Worm (Caenorhabditis elegans): ENCODE data around the gene npp-16.

Gene npp-16

DNA sequence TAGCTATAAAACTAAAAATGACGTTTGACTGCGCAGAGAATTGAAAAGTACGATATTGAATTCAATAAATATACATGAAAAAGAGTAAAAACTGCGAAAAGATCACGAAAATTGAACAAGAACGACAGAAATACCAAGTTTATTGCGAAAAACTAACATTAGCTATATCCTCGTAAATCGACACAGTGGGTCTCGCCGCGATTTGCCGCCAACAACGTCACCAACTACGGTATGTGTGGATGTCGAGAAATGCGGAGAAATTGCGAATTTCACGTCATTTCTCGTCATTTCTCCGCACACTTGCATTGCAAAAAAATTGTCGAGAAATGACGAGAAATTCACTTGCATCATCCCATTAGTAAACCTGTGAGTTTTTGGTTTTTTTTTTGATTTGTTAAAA, 24.3 kb downstream of the npp-16 start:
- TF ChIP-seq C04F5.9 (tag; optimal IDR thresholded peaks at IDR 0.05): peak; percentile 97
- TF ChIP-seq lsy-2 (tag; optimal IDR thresholded peaks at IDR 0.05): peak in 1 of 2 experiments; percentile 27

DNA sequence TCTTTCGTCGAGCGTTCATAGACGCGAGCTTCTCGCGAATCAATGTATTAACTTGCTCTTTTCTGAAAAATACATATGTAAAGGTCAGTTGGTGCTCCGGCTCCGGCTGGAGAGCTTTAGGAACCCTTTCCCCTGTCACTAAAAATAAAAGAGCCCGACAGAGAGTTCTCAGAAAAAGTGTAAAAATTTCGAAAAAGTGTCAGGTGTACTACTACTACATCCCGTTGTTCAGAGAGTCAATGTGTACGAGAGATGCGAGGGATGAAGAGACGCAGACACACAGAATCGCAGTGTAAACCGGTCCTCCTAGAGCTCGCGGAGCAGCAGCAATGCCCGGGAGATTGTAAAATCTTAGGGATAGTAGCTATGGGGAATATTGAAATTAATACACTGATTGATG, 26.9 kb downstream of the npp-16 start:
- TF ChIP-seq ama-1 (optimal IDR thresholded peaks at IDR 0.05) (no peak), elt-3 (tag; optimal IDR thresholded peaks at IDR 0.05) (no peak), xbp-1 (tag; optimal IDR thresholded peaks at IDR 0.05) (peak; percentile 11), tlp-1 (tag; optimal IDR thresholded peaks at IDR 0.05) (no peak), unc-86 (tag; optimal IDR thresholded peaks at IDR 0.05) (no peak), nhr-19 (GFP tag; conservative IDR thresholded peaks at IDR 0.05) (peak; percentile 64), unc-98 (GFP tag; IDR thresholded peaks at IDR 0.05) (peak; percentile 69), zip-4 (GFP tag; optimal IDR thresholded peaks at IDR 0.05) (no peak), C16A3.4 (tag; optimal IDR thresholded peaks at IDR 0.05) (no peak), hpl-2 (GFP tag; optimal IDR thresholded peaks at IDR 0.05) (no peak), nhr-28 (tag; optimal IDR thresholded peaks at IDR 0.05) (no peak), nhr-71 (tag; optimal IDR thresholded peaks at IDR 0.05) (peak; percentile 88), efl-1 (optimal IDR thresholded peaks at IDR 0.05) (peak; percentile 19 to 27), efl-1 (GFP tag; optimal IDR thresholded peaks at IDR 0.05 in 1 of 2) (peak; percentile 26 to 90), mep-1 (tag; optimal IDR thresholded peaks at IDR 0.05) (no peak), nhr-11 (tag; optimal IDR thresholded peaks at IDR 0.05) (no peak), lsy-2 (tag; optimal IDR thresholded peaks at IDR 0.05) (peak; percentile 25 to 58), snu-23 (GFP tag; optimal IDR thresholded peaks at IDR 0.05) (peak; percentile 64), mef-2 (tag; optimal IDR thresholded peaks at IDR 0.05) (peak; percentile 38), lin-35 (GFP tag; optimal IDR thresholded peaks at IDR 0.05) (no peak), swsn-7 (tag; optimal IDR thresholded peaks at IDR 0.05) (peak; percentile 46), hlh-17 (GFP tag; optimal IDR thresholded peaks at IDR 0.05; ENCODE audit: borderline replicate concordance) (no peak), ztf-4 (tag; optimal IDR thresholded peaks at IDR 0.05) (no peak), C04F5.9 (tag; optimal IDR thresholded peaks at IDR 0.05) (peak; percentile 30), Y116A8C.19 (tag; optimal IDR thresholded peaks at IDR 0.05; ENCODE audit: borderline replicate concordance) (no peak), ceh-90 (tag; optimal IDR thresholded peaks at IDR 0.05) (no peak), vab-15 (tag; optimal IDR thresholded peaks at IDR 0.05) (no peak), alr-1 (tag; optimal IDR thresholded peaks at IDR 0.05; ENCODE audit: borderline replicate concordance) (no peak), nhr-20 (tag; optimal IDR thresholded peaks at IDR 0.05) (peak; percentile 30), ceh-88 (GFP tag; IDR thresholded peaks at IDR 0.05) (no peak), dsc-1 (tag; optimal IDR thresholded peaks at IDR 0.05) (peak; percentile 10), dpl-1 (GFP tag; optimal IDR thresholded peaks at IDR 0.05) (no peak), lin-39 (tag; optimal IDR thresholded peaks at IDR 0.05) (peak; percentile 40), ceh-63 (GFP tag; optimal IDR thresholded peaks at IDR 0.05) (no peak), efl-3 (GFP tag; optimal IDR thresholded peaks at IDR 0.05) (no peak), unc-30 (tag; optimal IDR thresholded peaks at IDR 0.05) (no peak), lin-14 (GFP tag; optimal IDR thresholded peaks at IDR 0.05) (peak; percentile 85), ces-1 (GFP tag; optimal IDR thresholded peaks at IDR 0.05) (no peak), lir-3 (tag; optimal IDR thresholded peaks at IDR 0.05; ENCODE audit: poor library complexity) (no peak), nhr-76 (tag; optimal IDR thresholded peaks at IDR 0.05) (no peak), unc-130 (tag; optimal IDR thresholded peaks at IDR 0.05) (no peak), unc-62 (GFP tag; optimal IDR thresholded peaks at IDR 0.05) (no peak), fkh-10 (GFP tag; optimal IDR thresholded peaks at IDR 0.05) (no peak), rnt-1 (tag; optimal IDR thresholded peaks at IDR 0.05) (peak; percentile 87), C34B4.2 (tag; optimal IDR thresholded peaks at IDR 0.05) (no peak), grh-1 (GFP tag; IDR thresholded peaks at IDR 0.05) (no peak), nhr-12 (tag; optimal IDR thresholded peaks at IDR 0.05) (no peak), lin-15B (tag; optimal IDR thresholded peaks at IDR 0.05) (no peak), ztf-11 (tag; optimal IDR thresholded peaks at IDR 0.05) (no peak), ceh-82 (tag; optimal IDR thresholded peaks at IDR 0.05) (no peak), tbx-2 (tag; optimal IDR thresholded peaks at IDR 0.05) (no peak), nhr-77 (tag; optimal IDR thresholded peaks at IDR 0.05) (no peak)

All from whole organism, L1 larva.